Fruit fly (Drosophila melanogaster): Measurements from ENCODE around the gene CG14151.
A peak's percentile ranks its signal among the peaks of the same experiment; 100 is the strongest.

The CG14151 gene

dm6 chr3L:10665433-10666150 is 37.3 kb upstream of the CG14151 start (continued):
- peak; percentile 88 for TF ChIP-seq exex (tag; optimal IDR thresholded peaks at IDR 0.05)
- TF ChIP-seq mld (GFP tag; IDR thresholded peaks at IDR 0.05; ENCODE audit: partially characterized antibody), result no peak
- no peak for TF ChIP-seq lov (optimal IDR thresholded peaks at IDR 0.05)
- TF ChIP-seq lov (GFP tag; IDR thresholded peaks at IDR 0.05), result no peak
- no peak for TF ChIP-seq Tbp (GFP tag; optimal IDR thresholded peaks at IDR 0.05)
- TF ChIP-seq mam (GFP tag; optimal IDR thresholded peaks at IDR 0.05), result peak; percentile 76
- TF ChIP-seq tup (GFP tag; optimal IDR thresholded peaks at IDR 0.05), result peak; percentile 70
- peak; percentile 91 for TF ChIP-seq jumu (GFP tag; optimal IDR thresholded peaks at IDR 0.05)
- peak; percentile 71 for TF ChIP-seq dm (GFP tag; optimal IDR thresholded peaks at IDR 0.05)
- TF ChIP-seq unc-4 (GFP tag; IDR thresholded peaks at IDR 0.05; ENCODE audit: partially characterized antibody), result no peak
- TF ChIP-seq CG10321 (GFP tag; IDR thresholded peaks at IDR 0.05), result peak; percentile 59; the same call in 1 of the 2 replicates
- TF ChIP-seq CG10979 (tag; optimal IDR thresholded peaks at IDR 0.05), result peak; percentile 99
- peak; percentile 97 for TF ChIP-seq HmgZ (tag; optimal IDR thresholded peaks at IDR 0.05)
- no peak for TF ChIP-seq Dll (GFP tag; IDR thresholded peaks at IDR 0.05; ENCODE audit: partially characterized antibody)
- TF ChIP-seq CG17912 (GFP tag; optimal IDR thresholded peaks at IDR 0.05), result peak; percentile 87
- TF ChIP-seq CG14860 (GFP tag; IDR thresholded peaks at IDR 0.05; ENCODE audit: partially characterized antibody), result no peak
- no peak for TF ChIP-seq hkb (optimal IDR thresholded peaks at IDR 0.05)
- peak; percentile 95 for TF ChIP-seq hkb (GFP tag; IDR thresholded peaks at IDR 0.05)
- TF ChIP-seq Dp (GFP tag; optimal IDR thresholded peaks at IDR 0.05), result peak; percentile 22
- TF ChIP-seq fu2 (GFP tag; optimal IDR thresholded peaks at IDR 0.05), result peak; percentile 69
- peak; percentile 64 for TF ChIP-seq sens-2 (GFP tag; IDR thresholded peaks at IDR 0.05)
- TF ChIP-seq CG6683 (GFP tag; optimal IDR thresholded peaks at IDR 0.05), result peak; percentile 94
- peak; percentile 78 for TF ChIP-seq bowl (GFP tag; IDR thresholded peaks at IDR 0.05)
- peak; percentile 74 for TF ChIP-seq CG6272 (GFP tag; IDR thresholded peaks at IDR 0.05)
- no peak for TF ChIP-seq br (optimal IDR thresholded peaks at IDR 0.05)
- TF ChIP-seq MBD-R2 (GFP tag; IDR thresholded peaks at IDR 0.05), result peak; percentile 66; the same call in 1 of the 2 replicates
- peak; percentile 88 for TF ChIP-seq CG4854 (GFP tag; optimal IDR thresholded peaks at IDR 0.05)
- TF ChIP-seq CG4617 (GFP tag; optimal IDR thresholded peaks at IDR 0.05; ENCODE audit: borderline replicate concordance), result peak; percentile 74
- peak; percentile 89 for TF ChIP-seq CG7987 (GFP tag; optimal IDR thresholded peaks at IDR 0.05)
- TF ChIP-seq CG3407 (GFP tag; optimal IDR thresholded peaks at IDR 0.05), result peak; percentile 96
- no peak; the same call in none of the 2 replicates for TF ChIP-seq CG11247 (GFP tag; IDR thresholded peaks at IDR 0.05)
- TF ChIP-seq emc (GFP tag; optimal IDR thresholded peaks at IDR 0.05), result peak; percentile 78
- TF ChIP-seq dan (GFP tag; IDR thresholded peaks at IDR 0.05), result no peak
- TF ChIP-seq grau (tag; optimal IDR thresholded peaks at IDR 0.05), result peak; percentile 97
- peak; percentile 98 for TF ChIP-seq CG2875 (GFP tag; optimal IDR thresholded peaks at IDR 0.05)
- peak; percentile 99 for TF ChIP-seq dmrt99B (tag; optimal IDR thresholded peaks at IDR 0.05)
- TF ChIP-seq odd (GFP tag; optimal IDR thresholded peaks at IDR 0.05), result peak; percentile 99
- TF ChIP-seq CG7357 (GFP tag; IDR thresholded peaks at IDR 0.05), result peak; percentile 88
- TF ChIP-seq CG1233 (GFP tag; optimal IDR thresholded peaks at IDR 0.05), result peak; percentile 98
- TF ChIP-seq chm (GFP tag; IDR thresholded peaks at IDR 0.05), result peak; percentile 88
- TF ChIP-seq CG17612 (GFP tag; IDR thresholded peaks at IDR 0.05), result peak; percentile 53; the same call in 1 of the 2 replicates
- peak; percentile 37 for TF ChIP-seq Myb (GFP tag; optimal IDR thresholded peaks at IDR 0.05)
- peak; percentile 90 for TF ChIP-seq TFAM (GFP tag; optimal IDR thresholded peaks at IDR 0.05)
- TF ChIP-seq CG9932 (GFP tag; IDR thresholded peaks at IDR 0.05), result peak; percentile 79
- TF ChIP-seq phol (tag; optimal IDR thresholded peaks at IDR 0.05), result peak; percentile 98
- peak; percentile 75 for TF ChIP-seq ken (GFP tag; IDR thresholded peaks at IDR 0.05)
- peak; percentile 75 for TF ChIP-seq disco-r (GFP tag; optimal IDR thresholded peaks at IDR 0.05)
- TF ChIP-seq sisA (GFP tag; IDR thresholded peaks at IDR 0.05), result peak; percentile 92
- TF ChIP-seq CG17802 (tag; optimal IDR thresholded peaks at IDR 0.05), result peak; percentile 76
- no peak for TF ChIP-seq CkIIα-i1 (GFP tag; IDR thresholded peaks at IDR 0.05)
